Worm (Caenorhabditis elegans): ENCODE data around the gene arrd-18.

DNA sequence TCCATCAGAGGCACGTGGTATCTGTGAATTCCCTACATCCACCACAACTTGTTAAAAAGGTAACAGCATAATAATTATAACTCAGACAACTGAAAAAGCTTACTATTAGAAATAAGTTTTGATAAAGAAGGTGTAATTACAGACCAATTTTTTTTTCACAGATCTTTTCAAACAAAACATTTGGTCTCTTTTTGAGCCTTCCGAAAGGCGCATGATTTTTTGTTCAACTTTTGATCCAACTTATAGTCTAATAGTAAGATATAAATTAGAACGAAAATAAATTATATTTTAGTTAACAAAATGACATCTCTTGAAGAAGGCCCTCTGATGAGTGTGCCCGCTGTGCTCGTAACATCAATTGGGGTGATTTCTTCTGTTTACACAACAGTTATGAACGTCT, 3.7 kb downstream of the arrd-18 start, which contains the start of gene srbc-3:
- TF ChIP-seq daf-8 (GFP tag; IDR thresholded peaks at IDR 0.05): no peak
- TF ChIP-seq nhr-6 (tag; optimal IDR thresholded peaks at IDR 0.05): no peak
- TF ChIP-seq F49E8.2 (tag; optimal IDR thresholded peaks at IDR 0.05; ENCODE audit: borderline replicate concordance): no peak
- no peak for TF ChIP-seq nhr-77 (tag; optimal IDR thresholded peaks at IDR 0.05)
- TF ChIP-seq unc-130 (GFP tag; optimal IDR thresholded peaks at IDR 0.05): no peak
- no peak for TF ChIP-seq rbr-2 (tag; optimal IDR thresholded peaks at IDR 0.05)
- no peak for TF ChIP-seq snpc-4 (tag; optimal IDR thresholded peaks at IDR 0.05)
- TF ChIP-seq mxl-3 (GFP tag; optimal IDR thresholded peaks at IDR 0.05): no peak

Measured in whole organism, L4 larva.